Worm (Caenorhabditis elegans) whole organism, early embryonic: ENCODE measurements around the gene pll-1.

ENCODE experiments used
- ama-1 ChIP-seq: fragments of 150-350 bp; optimal IDR thresholded peaks from 2 replicates; lab custom pipeline; 2014
- ets-7 ChIP-seq: sonication (generic microtip); optimal IDR thresholded peaks from 2 replicates; lab custom pipeline; 2016; ENCODE audit warnings: missing genotype, missing genetic modification characterization, missing compliant biosample characterization
- flt-1 ChIP-seq: fragments of 200-800 bp; sonication (Bioruptor generic); IDR thresholded peaks from 2 replicates; pipeline ENCODE4 v1.3.6; 2022; ENCODE audit warnings: missing genetic modification characterization, missing compliant biosample characterization
- hmbx-1 ChIP-seq: sonication (generic microtip); optimal IDR thresholded peaks from 2 replicates; lab custom pipeline; 2016; ENCODE audit warnings: mild to moderate bottlenecking, missing genetic modification characterization, missing compliant biosample characterization
- pes-1 ChIP-seq: fragments of 200-800 bp; sonication (Bioruptor generic); IDR thresholded peaks from 2 replicates; pipeline ENCODE4 v1.3.6; 2022; ENCODE audit warnings: missing genetic modification reagents, missing genetic modification characterization, missing compliant biosample characterization
- tbx-11 ChIP-seq: fragments of 200-800 bp; sonication (Bioruptor generic); IDR thresholded peaks from 2 replicates; pipeline ENCODE4 v1.3.6; 2022; ENCODE audit warnings: missing genetic modification characterization, missing compliant biosample characterization
- tra-4 ChIP-seq: sonication (generic microtip); optimal IDR thresholded peaks from 2 replicates; lab custom pipeline; 2017; ENCODE audit warnings: missing genetic modification characterization, missing compliant biosample characterization

ce11 chrIII:358106-358505, 7.6 kb upstream of the pll-1 start:
- TF ChIP-seq ama-1 (lab: Kevin White, UChicago), result no peak
- TF ChIP-seq flt-1 (GFP tag; lab: Robert Waterston, UW), result no peak
- TF ChIP-seq hmbx-1 (tag; lab: Kevin White, UChicago), result no peak
- TF ChIP-seq ets-7 (tag; lab: Kevin White, UChicago), result no peak
- no peak for TF ChIP-seq pes-1 (GFP tag; lab: Robert Waterston, UW)
- TF ChIP-seq tra-4, result no peak
- no peak for TF ChIP-seq tbx-11 (GFP tag; lab: Robert Waterston, UW)
